Fruit fly (Drosophila melanogaster) whole organism, pupa: ENCODE results near the gene Nazo.

Source experiments
- CG10348 ChIP-seq: fragments of 200-800 bp; sonication (Bioruptor generic); IDR thresholded peaks from 2 replicates; pipeline ENCODE4 v1.3.6; 2022; ENCODE audit warnings: missing biosample characterization, missing genetic modification characterization
- CG13204 ChIP-seq: fragments of 200-800 bp; sonication (Bioruptor generic); optimal IDR thresholded peaks from 2 replicates; lab custom pipeline; 2018; ENCODE audit warnings: missing biosample characterization, mild to moderate bottlenecking, missing genetic modification characterization, moderate library complexity
- CG15710 ChIP-seq: fragments of 200-800 bp; sonication (Bioruptor generic); optimal IDR thresholded peaks from 2 replicates; lab custom pipeline; 2018; ENCODE audit warnings: missing biosample characterization, mild to moderate bottlenecking, missing genetic modification characterization, moderate library complexity
- CG17806 ChIP-seq: fragments of 200-800 bp; sonication (Bioruptor generic); optimal IDR thresholded peaks from 2 replicates; lab custom pipeline; 2018; ENCODE audit warnings: missing biosample characterization, mild to moderate bottlenecking, missing genetic modification characterization, moderate library complexity
- CG4496 ChIP-seq: fragments of 200-800 bp; sonication (Bioruptor generic); IDR thresholded peaks from 3 replicates; pipeline ENCODE4 v1.3.6; 2022; ENCODE audit warnings: missing biosample characterization, missing genetic modification characterization
- CG9948 ChIP-seq: fragments of 200-800 bp; sonication (Bioruptor generic); optimal IDR thresholded peaks from 2 replicates; lab custom pipeline; 2018; ENCODE audit warnings: missing biosample characterization, mild to moderate bottlenecking, missing genetic modification characterization, moderate library complexity
- D1 ChIP-seq: fragments of 200-800 bp; sonication (Bioruptor generic); optimal IDR thresholded peaks from 2 replicates; lab custom pipeline; 2018; ENCODE audit warnings: missing biosample characterization, mild to moderate bottlenecking, missing genetic modification characterization, moderate library complexity
- Pif1A ChIP-seq: fragments of 200-800 bp; sonication (Bioruptor generic); optimal IDR thresholded peaks from 3 replicates; lab custom pipeline; 2016; ENCODE audit warnings: missing biosample characterization, missing genetic modification characterization
- gl ChIP-seq: fragments of 200-800 bp; sonication (Bioruptor generic); optimal IDR thresholded peaks from 2 replicates; lab custom pipeline; 2018; ENCODE audit warnings: missing biosample characterization, mild to moderate bottlenecking, missing genetic modification characterization
- rn ChIP-seq: fragments of 200-800 bp; sonication (Bioruptor generic); IDR thresholded peaks from 2 replicates; pipeline ENCODE4 v1.3.6; 2022; ENCODE audit warnings: missing biosample characterization, missing genetic modification characterization

DNA sequence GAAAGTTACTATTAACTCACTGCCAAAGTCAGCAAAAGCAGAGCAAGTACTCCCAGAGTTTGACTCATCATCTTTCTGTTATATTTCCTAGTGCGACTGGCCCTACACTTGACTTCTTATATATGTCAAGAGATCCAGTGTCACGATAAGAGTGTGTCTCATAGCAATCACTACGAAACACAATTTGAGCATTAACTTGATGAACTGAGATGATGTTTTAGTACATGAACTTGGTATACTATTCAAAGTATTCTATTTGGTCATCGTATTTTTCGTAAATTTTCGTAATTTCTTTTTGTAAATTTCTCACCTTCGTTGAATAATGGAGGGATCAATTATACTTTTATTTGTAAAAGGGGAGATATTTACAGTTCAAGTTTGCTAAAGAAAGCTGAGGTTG lies 2.8 kb downstream of the Nazo start, which contains the start of gene CG11672:
- no peak for TF ChIP-seq CG15710 (tag; lab: Kevin White, UChicago)
- TF ChIP-seq CG10348 (GFP tag; lab: Robert Waterston, UW) = no peak
- TF ChIP-seq rn (GFP tag; lab: Robert Waterston, UW) = no peak
- TF ChIP-seq CG4496 (GFP tag; lab: Robert Waterston, UW) = no peak
- no peak for TF ChIP-seq CG13204 (GFP tag; lab: Kevin White, UChicago)
- TF ChIP-seq gl (tag; lab: Kevin White, UChicago) = no peak
- TF ChIP-seq Pif1A (GFP tag; lab: Kevin White, UChicago) = no peak
- no peak for TF ChIP-seq D1 (tag; lab: Kevin White, UChicago)
- TF ChIP-seq CG9948 (tag; lab: Kevin White, UChicago) = no peak
- TF ChIP-seq CG17806 (tag; lab: Kevin White, UChicago) = no peak
